Worm (Caenorhabditis elegans) whole organism, L4/young adult: ENCODE data around the gene nhr-115.

ENCODE experiments used
- W03F9.2 ChIP-seq: fragments of 150-350 bp; optimal IDR thresholded peaks from 2 replicates; lab custom pipeline; 2014; ENCODE audit warnings: missing biosample characterization, missing genetic modification characterization
- dao-5 ChIP-seq: sonication (generic microtip); optimal IDR thresholded peaks from 2 replicates; lab custom pipeline; 2016; ENCODE audit warnings: missing genotype, missing genetic modification characterization, moderate library complexity, missing compliant biosample characterization

ce11 chrV:2300905-2301304 lies 8.6 kb downstream of the nhr-115 start, which contains the start of gene Y19D10B.8:
- TF ChIP-seq dao-5 (no peak), W03F9.2 (tag; lab: Kevin White, UChicago) (no peak)
